Worm (Caenorhabditis elegans) whole organism, L1 larva: Measurements from ENCODE around the gene csn-5.
A peak's percentile ranks its signal among the peaks of the same experiment; 100 is the strongest.

Source experiments
- C04F5.9 ChIP-seq: sonication (generic microtip); optimal IDR thresholded peaks from 2 replicates; lab custom pipeline; 2016; ENCODE audit warnings: missing genetic modification characterization, missing compliant biosample characterization
- F16B12.6 ChIP-seq: fragments of 150-350 bp; optimal IDR thresholded peaks from 2 replicates; lab custom pipeline; 2014; ENCODE audit warnings: missing biosample characterization, missing genetic modification characterization
- Y116A8C.19 ChIP-seq: sonication (generic microtip); optimal IDR thresholded peaks from 2 replicates; lab custom pipeline; 2016; ENCODE audit warnings: missing compliant biosample characterization, missing genetic modification characterization, borderline replicate concordance
- alr-1 ChIP-seq: fragments of 200-800 bp; sonication (Bioruptor generic); optimal IDR thresholded peaks from 2 replicates; lab custom pipeline; 2018; ENCODE audit warnings: borderline replicate concordance, mild to moderate bottlenecking, missing genetic modification characterization, missing compliant biosample characterization
- ama-1 ChIP-seq: fragments of 150-350 bp; optimal IDR thresholded peaks from 2 replicates; lab custom pipeline; 2014
- blmp-1 ChIP-seq: fragments of 150-350 bp; optimal IDR thresholded peaks from 2 replicates; lab custom pipeline; 2014; ENCODE audit warnings: missing biosample characterization, missing genetic modification characterization
- ceh-8 ChIP-seq: fragments of 200-800 bp; sonication (Bioruptor generic); optimal IDR thresholded peaks from 2 replicates; lab custom pipeline; 2018; ENCODE audit warnings: mild to moderate bottlenecking, missing genetic modification characterization, moderate library complexity, missing compliant biosample characterization
- ceh-82 ChIP-seq, 3 experiments: fragments of 150-350 bp in 1 of 3; sonication (generic microtip) in 2 of 3; optimal IDR thresholded peaks; 2 replicates each; lab custom pipeline; 2014 to 2017; ENCODE audit warnings: missing biosample characterization in 3 of 3, missing genetic modification characterization in 3 of 3
- ceh-88 ChIP-seq: fragments of 200-800 bp; sonication (Bioruptor generic); IDR thresholded peaks from 2 replicates; pipeline ENCODE4 v1.3.6; 2022; ENCODE audit warnings: missing genetic modification characterization, missing compliant biosample characterization
- ceh-90 ChIP-seq: sonication (generic microtip); optimal IDR thresholded peaks from 2 replicates; lab custom pipeline; 2016; ENCODE audit warnings: missing genetic modification characterization, missing compliant biosample characterization
- ces-1 ChIP-seq: fragments of 150-350 bp; optimal IDR thresholded peaks from 2 replicates; lab custom pipeline; 2014; ENCODE audit warnings: missing biosample characterization, missing genetic modification reagents, missing genetic modification characterization
- dsc-1 ChIP-seq: sonication (generic microtip); optimal IDR thresholded peaks from 2 replicates; lab custom pipeline; 2016; ENCODE audit warnings: mild to moderate bottlenecking, missing genetic modification characterization, missing compliant biosample characterization
- efl-1 ChIP-seq, 4 experiments: fragments of 150-350 bp; optimal IDR thresholded peaks in 3 of 4; peaks in 1 of 4; 1 replicate in 1 of 4; 2 replicates in 3 of 4; lab custom pipeline; 2014; ENCODE audit warnings: missing biosample characterization in 2 of 4, missing genetic modification characterization in 2 of 4, missing genetic modification reagents in 2 of 4
- egl-27 ChIP-seq, 2 experiments: fragments of 150-350 bp in 1 of 2; sonication (generic microtip); optimal IDR thresholded peaks; 3 replicates each; lab custom pipeline; 2017 to 2018; ENCODE audit warnings: missing biosample characterization in 2 of 2, missing genetic modification characterization in 2 of 2, missing genetic modification reagents in 2 of 2
- elt-2 ChIP-seq: sonication (generic microtip); optimal IDR thresholded peaks from 2 replicates; lab custom pipeline; 2016; ENCODE audit warnings: missing genetic modification characterization, mild to moderate bottlenecking, inconsistent platforms, missing compliant biosample characterization, missing genetic modification reagents
- fkh-10 ChIP-seq: sonication (generic microtip); optimal IDR thresholded peaks from 2 replicates; lab custom pipeline; 2017; ENCODE audit warnings: missing biosample characterization, missing genetic modification reagents, missing genetic modification characterization
- fkh-4 ChIP-seq: sonication (generic microtip); optimal IDR thresholded peaks from 2 replicates; lab custom pipeline; 2016; ENCODE audit warnings: missing compliant biosample characterization, missing genetic modification characterization, borderline replicate concordance
- fkh-8 ChIP-seq: sonication (generic microtip); optimal IDR thresholded peaks from 2 replicates; lab custom pipeline; 2016; ENCODE audit warnings: mild to moderate bottlenecking, missing genetic modification characterization, missing compliant biosample characterization
- fos-1 ChIP-seq: fragments of 150-350 bp; optimal IDR thresholded peaks from 2 replicates; lab custom pipeline; 2014; ENCODE audit warnings: missing biosample characterization, missing genetic modification characterization
- hlh-17 ChIP-seq: fragments of 200-800 bp; sonication (Bioruptor generic); optimal IDR thresholded peaks from 2 replicates; lab custom pipeline; 2018; ENCODE audit warnings: missing genetic modification characterization, mild to moderate bottlenecking, missing compliant biosample characterization, moderate library complexity, borderline replicate concordance
- hlh-4 ChIP-seq: sonication (generic microtip); optimal IDR thresholded peaks from 2 replicates; lab custom pipeline; 2016; ENCODE audit warnings: mild to moderate bottlenecking, missing genetic modification characterization, missing compliant biosample characterization
- lin-13 ChIP-seq: fragments of 150-350 bp; optimal IDR thresholded peaks from 2 replicates; lab custom pipeline; 2014; ENCODE audit warnings: missing biosample characterization, missing genetic modification reagents, missing genetic modification characterization
- lin-14 ChIP-seq: fragments of 200-800 bp; sonication (Bioruptor generic); optimal IDR thresholded peaks from 2 replicates; lab custom pipeline; 2018; ENCODE audit warnings: mild to moderate bottlenecking, missing genetic modification characterization, moderate library complexity, missing compliant biosample characterization
- lin-39 ChIP-seq: fragments of 150-350 bp; optimal IDR thresholded peaks from 2 replicates; lab custom pipeline; 2014; ENCODE audit warnings: missing biosample characterization, missing genetic modification reagents, missing genetic modification characterization
- lir-3 ChIP-seq: sonication (generic microtip); optimal IDR thresholded peaks from 2 replicates; lab custom pipeline; 2016; ENCODE audit warnings: mild to moderate bottlenecking, missing genetic modification characterization, moderate library complexity, missing compliant biosample characterization; ENCODE audit not compliant: poor library complexity
- lsy-2 ChIP-seq, 2 experiments: fragments of 150-350 bp; optimal IDR thresholded peaks; 2 replicates each; lab custom pipeline; 2014; ENCODE audit warnings: missing biosample characterization in 2 of 2, missing genetic modification characterization in 2 of 2
- mdl-1 ChIP-seq, 2 experiments: fragments of 150-350 bp; optimal IDR thresholded peaks; 2 replicates each; lab custom pipeline; 2014 to 2017; ENCODE audit warnings: missing biosample characterization in 2 of 2, missing genetic modification characterization in 2 of 2, inconsistent platforms in 1 of 2
- mef-2 ChIP-seq: fragments of 150-350 bp; optimal IDR thresholded peaks from 2 replicates; lab custom pipeline; 2014; ENCODE audit warnings: missing biosample characterization, missing genetic modification characterization
- mep-1 ChIP-seq: fragments of 150-350 bp; optimal IDR thresholded peaks from 2 replicates; lab custom pipeline; 2014; ENCODE audit warnings: missing biosample characterization, missing genetic modification characterization
- nhr-77 ChIP-seq: fragments of 150-350 bp; optimal IDR thresholded peaks from 2 replicates; lab custom pipeline; 2014; ENCODE audit warnings: missing biosample characterization, missing genetic modification characterization
- nhr-84 ChIP-seq: sonication (generic microtip); optimal IDR thresholded peaks from 2 replicates; lab custom pipeline; 2017; ENCODE audit warnings: missing biosample characterization, missing genetic modification characterization
- nhr-85 ChIP-seq: sonication (generic microtip); peaks from one replicate; lab custom pipeline; 2016; ENCODE audit warnings: missing genetic modification characterization, inconsistent platforms, missing compliant biosample characterization
- nhr-90 ChIP-seq: sonication (generic microtip); optimal IDR thresholded peaks from 2 replicates; lab custom pipeline; 2016; ENCODE audit warnings: mild to moderate bottlenecking, missing genetic modification characterization, missing compliant biosample characterization; ENCODE audit not compliant: poor library complexity
- pag-3 ChIP-seq: sonication (generic microtip); optimal IDR thresholded peaks from 2 replicates; lab custom pipeline; 2017; ENCODE audit warnings: missing genetic modification characterization, mild to moderate bottlenecking, missing compliant biosample characterization, antibody characterized with exemption, borderline replicate concordance; ENCODE audit not compliant: insufficient read depth
- rnt-1 ChIP-seq: sonication (generic microtip); optimal IDR thresholded peaks from 2 replicates; lab custom pipeline; 2016; ENCODE audit warnings: mild to moderate bottlenecking, missing genetic modification characterization, moderate library complexity, missing compliant biosample characterization
- snu-23 ChIP-seq: sonication (generic microtip); optimal IDR thresholded peaks from 2 replicates; lab custom pipeline; 2016; ENCODE audit warnings: missing genetic modification characterization, missing compliant biosample characterization
- sptf-1 ChIP-seq: fragments of 150-350 bp; optimal IDR thresholded peaks from 2 replicates; lab custom pipeline; 2014; ENCODE audit warnings: missing biosample characterization, missing genetic modification characterization
- sup-37 ChIP-seq: fragments of 200-800 bp; sonication (Bioruptor generic); optimal IDR thresholded peaks from 2 replicates; lab custom pipeline; 2018; ENCODE audit warnings: mild to moderate bottlenecking, missing genetic modification characterization, missing compliant biosample characterization
- unc-130 ChIP-seq: fragments of 150-350 bp; optimal IDR thresholded peaks from 2 replicates; lab custom pipeline; 2017; ENCODE audit warnings: missing biosample characterization, missing genetic modification characterization, inconsistent platforms
- unc-86 ChIP-seq: sonication (generic microtip); optimal IDR thresholded peaks from 2 replicates; lab custom pipeline; 2016; ENCODE audit warnings: missing genetic modification characterization, missing compliant biosample characterization
- unc-98 ChIP-seq: fragments of 200-800 bp; sonication (Bioruptor generic); IDR thresholded peaks from 2 replicates; pipeline ENCODE4 v1.3.6; 2022; ENCODE audit warnings: missing genetic modification characterization, missing compliant biosample characterization
- vab-15 ChIP-seq: sonication (generic microtip); optimal IDR thresholded peaks from 2 replicates; lab custom pipeline; 2017; ENCODE audit warnings: missing genotype, mild to moderate bottlenecking, missing genetic modification characterization, missing compliant biosample characterization
- zag-1 ChIP-seq: fragments of 150-350 bp; optimal IDR thresholded peaks from 2 replicates; lab custom pipeline; 2014; ENCODE audit warnings: missing biosample characterization, missing genetic modification characterization
- ztf-11 ChIP-seq, 2 experiments: sonication (generic microtip); optimal IDR thresholded peaks; 2 replicates each; lab custom pipeline; 2016 to 2017; ENCODE audit warnings: missing genetic modification characterization in 2 of 2, missing biosample characterization in 1 of 2, missing compliant biosample characterization in 1 of 2
- ztf-4 ChIP-seq: fragments of 150-350 bp; optimal IDR thresholded peaks from 2 replicates; lab custom pipeline; 2014; ENCODE audit warnings: missing biosample characterization, missing genetic modification characterization

Gene csn-5

ce11 chrIV:5604465-5604864 lies 44.9 kb upstream of the csn-5 start (continued):
- no peak for TF ChIP-seq ztf-11 (tag; optimal IDR thresholded peaks at IDR 0.05; lab: Kevin White, UChicago)
- TF ChIP-seq fkh-8 (tag; lab: Kevin White, UChicago): peak; percentile 87
- peak; percentile 32 for TF ChIP-seq sup-37 (GFP tag; lab: Kevin White, UChicago)
- TF ChIP-seq ceh-90 (tag; lab: Kevin White, UChicago): no peak
- TF ChIP-seq mef-2: peak; percentile 60
- TF ChIP-seq dsc-1 (tag; lab: Kevin White, UChicago): peak; percentile 2
- peak; percentile 73 for TF ChIP-seq ceh-8 (GFP tag; lab: Kevin White, UChicago)
- TF ChIP-seq Y116A8C.19: no peak
- no peak for TF ChIP-seq nhr-84 (tag; lab: Kevin White, UChicago)
- no peak for TF ChIP-seq lin-39
- TF ChIP-seq nhr-77 (tag; lab: Kevin White, UChicago): peak; percentile 38
- no peak for TF ChIP-seq hlh-17 (GFP tag; lab: Kevin White, UChicago)
- TF ChIP-seq lir-3 (tag; lab: Kevin White, UChicago): peak; percentile 29
- TF ChIP-seq unc-130 (tag; lab: Kevin White, UChicago): no peak
- TF ChIP-seq sptf-1 (tag; lab: Kevin White, UChicago): no peak
- peak; percentile 87 for TF ChIP-seq ztf-4 (tag; lab: Kevin White, UChicago)
- no peak for TF ChIP-seq zag-1 (tag; lab: Kevin White, UChicago)
- 0 out of 2 replicates have a peak, but pooled peaks have one; percentile 27 for TF ChIP-seq ceh-88 (GFP tag; lab: Robert Waterston, UW)
- peak in 1 of 2 experiments; percentile 73 for TF ChIP-seq mdl-1 (tag; optimal IDR thresholded peaks at IDR 0.05; lab: Kevin White, UChicago)
- peak in 1 of 3 experiments; percentile 29 for TF ChIP-seq ceh-82 (tag; optimal IDR thresholded peaks at IDR 0.05; lab: Kevin White, UChicago)
- peak; percentile 14 for TF ChIP-seq rnt-1
- no peak for TF ChIP-seq pag-3 (tag; lab: Kevin White, UChicago)
- no peak for TF ChIP-seq unc-98
- TF ChIP-seq alr-1 (tag; lab: Kevin White, UChicago): no peak
- TF ChIP-seq vab-15 (tag; lab: Kevin White, UChicago): peak; percentile 40
- TF ChIP-seq F16B12.6: no peak
- peak; percentile 56 for TF ChIP-seq nhr-90
- TF ChIP-seq C04F5.9 (tag; lab: Kevin White, UChicago): no peak
- peak; percentile 61 for TF ChIP-seq mep-1
- peak in 1 of 2 experiments; percentile 23 for TF ChIP-seq egl-27 (tag; optimal IDR thresholded peaks at IDR 0.05; lab: Kevin White, UChicago)
- peak; percentile 26 for TF ChIP-seq fkh-10
- TF ChIP-seq ama-1: no peak
- TF ChIP-seq fos-1: peak; percentile 41
- no peak for TF ChIP-seq nhr-85 (tag; lab: Kevin White, UChicago)
- peak; percentile 68 to 78 for TF ChIP-seq lsy-2 (tag; optimal IDR thresholded peaks at IDR 0.05; lab: Kevin White, UChicago)
- TF ChIP-seq fkh-4: no peak
- no peak for TF ChIP-seq unc-86 (tag; lab: Kevin White, UChicago)
- peak; percentile 68 for TF ChIP-seq elt-2
- peak; percentile 93 for TF ChIP-seq lin-14
- TF ChIP-seq efl-1 (optimal IDR thresholded peaks at IDR 0.05; lab: Kevin White, UChicago): peak; percentile 30 to 45
- TF ChIP-seq efl-1 (GFP tag; optimal IDR thresholded peaks at IDR 0.05 in 1 of 2; lab: Kevin White, UChicago): peak in 1 of 2 experiments; percentile 20
- no peak for TF ChIP-seq lin-13
- TF ChIP-seq snu-23 (GFP tag; lab: Kevin White, UChicago): peak; percentile 52
- TF ChIP-seq hlh-4: no peak
- TF ChIP-seq, all 84 proteins: peak for 45

- TF ChIP-seq blmp-1 (tag; lab: Kevin White, UChicago) (peak; percentile 67), ces-1 (GFP tag; lab: Kevin White, UChicago) (no peak)
- TF ChIP-seq, all 84 proteins: peak for 1
Observed at ce11 chrIV:5605225-5605624, 44.1 kb upstream of the csn-5 start.
